Fruit fly (Drosophila melanogaster): ENCODE measurements around the gene aurA.

Gene aurA

DNA sequence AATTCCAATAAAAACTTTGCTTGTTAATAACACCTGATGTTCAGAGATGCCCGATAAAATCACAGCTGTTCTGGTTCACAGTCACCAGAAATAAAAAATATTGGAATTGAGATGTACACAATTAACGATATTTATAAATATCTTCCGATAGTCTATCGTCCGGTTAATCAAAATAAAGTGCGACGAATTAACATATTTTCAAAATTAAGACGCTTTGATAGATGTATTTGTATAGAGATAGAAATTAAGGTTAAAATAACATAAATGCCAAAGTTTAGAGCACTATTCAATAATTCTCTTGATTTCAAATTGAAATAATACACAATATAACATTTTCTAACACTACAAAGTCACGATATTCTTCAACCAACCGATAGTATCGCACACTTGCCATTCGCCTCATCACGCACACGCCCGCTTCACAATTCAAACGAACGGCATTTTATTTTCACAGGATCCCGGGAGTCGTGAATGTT is at the start of gene aurA, which contains the start of gene CG3281 (continued):
- TF ChIP-seq shn (GFP tag; optimal IDR thresholded peaks at IDR 0.05) = peak; percentile 80
- no peak for TF ChIP-seq B-H1 (GFP tag; IDR thresholded peaks at IDR 0.05)
- peak; percentile 48 for TF ChIP-seq CG1603 (tag; optimal IDR thresholded peaks at IDR 0.05)
- TF ChIP-seq sob (GFP tag; IDR thresholded peaks at IDR 0.05) = peak; percentile 82; the same call in 1 of the 2 replicates
- no peak for TF ChIP-seq BtbVII (GFP tag; optimal IDR thresholded peaks at IDR 0.05)
- TF ChIP-seq gro (GFP tag; optimal IDR thresholded peaks at IDR 0.05) = peak; percentile 69
- TF ChIP-seq dmrt11E (tag; optimal IDR thresholded peaks at IDR 0.05) = peak; percentile 66
- TF ChIP-seq Hr51 (GFP tag; optimal IDR thresholded peaks at IDR 0.05) = peak; percentile 62 to 76
- TF ChIP-seq CG1233 (GFP tag; optimal IDR thresholded peaks at IDR 0.05) = peak; percentile 45
- peak; percentile 1 for TF ChIP-seq CG6765 (GFP tag; optimal IDR thresholded peaks at IDR 0.05)
- peak; percentile 47 for TF ChIP-seq Bdp1 (GFP tag; optimal IDR thresholded peaks at IDR 0.05)
- TF ChIP-seq Abd-B (GFP tag; optimal IDR thresholded peaks at IDR 0.05) = peak; percentile 87
- peak; percentile 62 for TF ChIP-seq lbe (GFP tag; optimal IDR thresholded peaks at IDR 0.05)
- no peak for TF ChIP-seq CG17568 (GFP tag; optimal IDR thresholded peaks at IDR 0.05)
- TF ChIP-seq CrebB (tag; optimal IDR thresholded peaks at IDR 0.05) = peak; percentile 36
- TF ChIP-seq ERR (GFP tag; optimal IDR thresholded peaks at IDR 0.05) = peak; percentile 64
- TF ChIP-seq pum (GFP tag; optimal IDR thresholded peaks at IDR 0.05) = peak; percentile 79
- peak; percentile 57 for TF ChIP-seq Aef1 (GFP tag; IDR thresholded peaks at IDR 0.05)
- peak; percentile 94 for TF ChIP-seq CG31441 (GFP tag; IDR thresholded peaks at IDR 0.05)
- TF ChIP-seq CG16863 (GFP tag; optimal IDR thresholded peaks at IDR 0.05) = peak; percentile 50
- TF ChIP-seq Stat92E (GFP tag; optimal IDR thresholded peaks at IDR 0.05) = peak in 1 of 3 experiments; percentile 28
- TF ChIP-seq CG15269 (tag; optimal IDR thresholded peaks at IDR 0.05) = peak; percentile 64
- TF ChIP-seq Fer1 (GFP tag; optimal IDR thresholded peaks at IDR 0.05) = peak; percentile 62
- peak; percentile 78 to 82 for TF ChIP-seq Pdp1 (GFP tag; optimal IDR thresholded peaks at IDR 0.05)
- TF ChIP-seq CG9817 (tag; optimal IDR thresholded peaks at IDR 0.05) = peak; percentile 82
- peak; percentile 34; the same call in 1 of the 3 replicates for TF ChIP-seq ci (GFP tag; IDR thresholded peaks at IDR 0.05)
- TF ChIP-seq chm (GFP tag; IDR thresholded peaks at IDR 0.05) = no peak
- TF ChIP-seq CG14710 (tag; optimal IDR thresholded peaks at IDR 0.05) = peak; percentile 92
- peak; percentile 96 for TF ChIP-seq CG14860 (GFP tag; IDR thresholded peaks at IDR 0.05; ENCODE audit: partially characterized antibody)
- TF ChIP-seq scrt (GFP tag; optimal IDR thresholded peaks at IDR 0.05) = no peak
- peak; percentile 97 for TF ChIP-seq CG13287 (GFP tag; IDR thresholded peaks at IDR 0.05; ENCODE audit: partially characterized antibody)
- peak; percentile 72 for TF ChIP-seq CG17186 (GFP tag; optimal IDR thresholded peaks at IDR 0.05)
- peak; percentile 40; the same call in 1 of the 2 replicates for TF ChIP-seq ara (GFP tag; IDR thresholded peaks at IDR 0.05)
- peak; percentile 59 for TF ChIP-seq Six4 (GFP tag; optimal IDR thresholded peaks at IDR 0.05)
- peak; percentile 71 for TF ChIP-seq CG11504 (tag; optimal IDR thresholded peaks at IDR 0.05)
- TF ChIP-seq H2.0 (GFP tag; IDR thresholded peaks at IDR 0.05) = 0 out of 2 replicates have a peak, but pooled peaks have one; percentile 24
- peak; percentile 50; the same call in 1 of the 3 replicates for TF ChIP-seq CG11695 (GFP tag; IDR thresholded peaks at IDR 0.05)
- TF ChIP-seq gcm (GFP tag; optimal IDR thresholded peaks at IDR 0.05) = peak; percentile 49
- TF ChIP-seq ap (GFP tag; IDR thresholded peaks at IDR 0.05) = no peak
- TF ChIP-seq CG6854 (GFP tag; optimal IDR thresholded peaks at IDR 0.05) = no peak
- TF ChIP-seq dmrt99B (tag; optimal IDR thresholded peaks at IDR 0.05) = no peak
- TF ChIP-seq CG16779 (GFP tag; IDR thresholded peaks at IDR 0.05) = no peak
- TF ChIP-seq grn (GFP tag; optimal IDR thresholded peaks at IDR 0.05) = peak; percentile 92
- TF ChIP-seq CG2120 (GFP tag; optimal IDR thresholded peaks at IDR 0.05) = peak; percentile 90
- no peak for TF ChIP-seq so (GFP tag; IDR thresholded peaks at IDR 0.05)
- TF ChIP-seq ab (GFP tag; optimal IDR thresholded peaks at IDR 0.05) = no peak
- peak; percentile 66 for TF ChIP-seq Ptx1 (GFP tag; IDR thresholded peaks at IDR 0.05)
- peak; percentile 51 for TF ChIP-seq CG13296 (GFP tag; optimal IDR thresholded peaks at IDR 0.05)
- TF ChIP-seq hbn (GFP tag; IDR thresholded peaks at IDR 0.05; ENCODE audit: partially characterized antibody) = peak; percentile 97
- TF ChIP-seq Hmx (GFP tag; optimal IDR thresholded peaks at IDR 0.05) = peak; percentile 68
